Worm (Caenorhabditis elegans): ENCODE data around the gene nrf-6.

- TF ChIP-seq nhr-28 (tag; optimal IDR thresholded peaks at IDR 0.05) (no peak), snpc-4 (tag; optimal IDR thresholded peaks at IDR 0.05) (no peak), ces-1 (GFP tag; optimal IDR thresholded peaks at IDR 0.05) (no peak), nhr-76 (tag; optimal IDR thresholded peaks at IDR 0.05) (no peak), pha-4 (tag; optimal IDR thresholded peaks at IDR 0.05) (no peak), nhr-237 (tag; optimal IDR thresholded peaks at IDR 0.05) (no peak), lin-32 (GFP tag; optimal IDR thresholded peaks at IDR 0.05) (no peak), lin-13 (tag; optimal IDR thresholded peaks at IDR 0.05) (no peak), ham-2 (GFP tag; optimal IDR thresholded peaks at IDR 0.05) (no peak), mab-5 (tag; optimal IDR thresholded peaks at IDR 0.05) (no peak)
Observed at ce11 chrII:8004752-8005151, 27.8 kb downstream of the nrf-6 start.

Data from whole organism, mixed stage, embryonic.